Fruit fly (Drosophila melanogaster) whole organism, adult: ENCODE results near the gene CG15399.

Source experiments
- CG11617 ChIP-seq: fragments of 200-800 bp; sonication (Bioruptor generic); optimal IDR thresholded peaks from 2 replicates; lab custom pipeline; 2017; ENCODE audit warnings: mild to moderate bottlenecking, missing biosample characterization, missing genetic modification reagents, missing genetic modification characterization
- CG12768 ChIP-seq: fragments of 200-800 bp; sonication (Bioruptor generic); optimal IDR thresholded peaks from 2 replicates; lab custom pipeline; 2017; ENCODE audit warnings: missing biosample characterization, missing genetic modification characterization, mild to moderate bottlenecking, moderate library complexity, missing genetic modification reagents
- CG14711 ChIP-seq: fragments of 200-800 bp; sonication (Bioruptor generic); optimal IDR thresholded peaks from 2 replicates; lab custom pipeline; 2018; ENCODE audit warnings: missing biosample characterization, mild to moderate bottlenecking, missing genetic modification characterization, moderate library complexity
- CG1620 ChIP-seq: fragments of 200-800 bp; sonication (Bioruptor generic); optimal IDR thresholded peaks from 2 replicates; lab custom pipeline; 2016; ENCODE audit warnings: missing biosample characterization, missing genetic modification characterization
- CG33017 ChIP-seq: fragments of 200-800 bp; sonication (Bioruptor generic); optimal IDR thresholded peaks from 2 replicates; lab custom pipeline; 2018; ENCODE audit warnings: missing biosample characterization, mild to moderate bottlenecking, missing genetic modification characterization, moderate library complexity
- CG5204 ChIP-seq: fragments of 200-800 bp; sonication (Bioruptor generic); optimal IDR thresholded peaks from 2 replicates; lab custom pipeline; 2016; ENCODE audit warnings: missing biosample characterization, missing genetic modification characterization
- CG7045 ChIP-seq: fragments of 200-800 bp; sonication (Bioruptor generic); optimal IDR thresholded peaks from 2 replicates; lab custom pipeline; 2017; ENCODE audit warnings: missing biosample characterization, mild to moderate bottlenecking, missing genetic modification characterization
- CG7101 ChIP-seq: fragments of 200-800 bp; sonication (Bioruptor generic); optimal IDR thresholded peaks from 2 replicates; lab custom pipeline; 2018; ENCODE audit warnings: missing biosample characterization, mild to moderate bottlenecking, missing genetic modification characterization, moderate library complexity
- Clk ChIP-seq: fragments of 200-800 bp; sonication (Bioruptor generic); optimal IDR thresholded peaks from 2 replicates; lab custom pipeline; 2017; ENCODE audit warnings: missing biosample characterization, missing genetic modification characterization
- Crg-1 ChIP-seq: fragments of 200-800 bp; sonication (Bioruptor generic); optimal IDR thresholded peaks from 2 replicates; lab custom pipeline; 2016; ENCODE audit warnings: missing biosample characterization, missing genetic modification characterization
- Hr96 ChIP-seq: fragments of 200-800 bp; sonication (Bioruptor generic); optimal IDR thresholded peaks from 2 replicates; lab custom pipeline; 2016; ENCODE audit warnings: missing biosample characterization, missing genetic modification characterization
- Mnt ChIP-seq: fragments of 200-800 bp; sonication (Bioruptor generic); optimal IDR thresholded peaks from 2 replicates; lab custom pipeline; 2016; ENCODE audit warnings: missing biosample characterization, mild to moderate bottlenecking, missing genetic modification characterization
- bab1 ChIP-seq: fragments of 200-800 bp; sonication (Bioruptor generic); optimal IDR thresholded peaks from 3 replicates; lab custom pipeline; 2019; ENCODE audit warnings: missing biosample characterization, mild to moderate bottlenecking, missing genetic modification characterization, moderate library complexity
- cic ChIP-seq: fragments of 200-800 bp; sonication (Bioruptor generic); optimal IDR thresholded peaks from 2 replicates; lab custom pipeline; 2017; ENCODE audit warnings: missing biosample characterization, mild to moderate bottlenecking, missing genetic modification characterization, moderate library complexity
- cnc ChIP-seq, 2 experiments: fragments of >200 bp; optimal IDR thresholded peaks; 2 replicates each; lab custom pipeline; 2017
- kay ChIP-seq: fragments of 200-800 bp; sonication (Bioruptor generic); peaks from one replicate; lab custom pipeline; 2016; ENCODE audit warnings: missing biosample characterization, missing genetic modification characterization, borderline replicate concordance
- ovo ChIP-seq: fragments of 200-800 bp; sonication (Bioruptor generic); optimal IDR thresholded peaks from 2 replicates; lab custom pipeline; 2016; ENCODE audit warnings: missing biosample characterization, missing genetic modification characterization
- pad ChIP-seq: fragments of 200-800 bp; sonication (Bioruptor generic); optimal IDR thresholded peaks from 3 replicates; lab custom pipeline; 2017; ENCODE audit warnings: missing biosample characterization, missing genetic modification characterization, mild to moderate bottlenecking, moderate library complexity, missing genetic modification reagents
- tj ChIP-seq: fragments of 200-800 bp; sonication (Bioruptor generic); optimal IDR thresholded peaks from 3 replicates; lab custom pipeline; 2017; ENCODE audit warnings: missing biosample characterization, mild to moderate bottlenecking, missing genetic modification characterization, moderate library complexity
- toe ChIP-seq: fragments of 200-800 bp; sonication (Bioruptor generic); optimal IDR thresholded peaks from 2 replicates; lab custom pipeline; 2016; ENCODE audit warnings: missing biosample characterization, missing genetic modification characterization

CG15399 gene

DNA sequence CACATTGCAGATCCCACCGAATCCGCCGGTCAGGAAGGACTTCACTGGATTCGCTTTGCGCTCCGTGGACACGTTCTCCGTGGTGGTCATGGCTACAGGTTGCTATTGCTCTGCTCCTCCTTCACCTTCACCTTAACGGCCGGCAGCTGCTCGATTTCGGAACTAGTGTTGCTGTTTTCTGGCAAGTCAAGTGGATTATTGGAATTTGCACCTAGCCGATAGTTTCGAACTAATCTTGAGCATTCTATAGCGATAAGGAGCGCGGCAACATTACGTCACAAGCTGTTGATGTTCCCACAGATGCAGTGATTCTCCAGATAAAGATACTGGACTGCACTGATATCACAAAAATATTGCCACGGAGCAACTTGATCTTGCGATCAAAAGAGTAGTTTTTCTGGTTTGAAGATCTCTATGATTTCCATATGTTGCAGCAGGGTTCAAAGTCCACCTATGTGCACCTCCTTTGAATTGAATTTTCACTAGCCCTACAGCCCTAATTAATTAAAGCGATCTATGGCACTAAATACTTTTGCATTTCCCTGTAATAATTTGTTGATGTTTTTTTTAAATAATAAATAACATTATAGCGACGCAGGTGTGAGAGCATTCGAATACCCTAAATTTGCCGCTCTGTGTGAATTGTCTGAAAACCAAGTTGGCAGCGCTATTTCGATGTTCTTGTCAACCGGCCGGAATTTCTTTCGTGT is 1.9 kb downstream of the CG15399 start, which contains the start of the genes colt and HINT1:
Gene colt (minus strand): TSS at position 594 of the 710 bp plus-strand sequence.
Gene HINT1 (plus strand): TSS at position 660 of the 710 bp plus-strand sequence.
- no peak for TF ChIP-seq Crg-1
- TF ChIP-seq tj, result peak; percentile 61
- peak; percentile 50 for TF ChIP-seq Mnt
- TF ChIP-seq cnc (optimal IDR thresholded peaks at IDR 0.05; lab: Kevin White, UChicago), result no peak
- no peak for TF ChIP-seq kay (GFP tag; lab: Kevin White, UChicago)
- peak; percentile 56 for TF ChIP-seq CG7045 (GFP tag; lab: Kevin White, UChicago)
- no peak for TF ChIP-seq CG5204 (GFP tag; lab: Kevin White, UChicago)
- peak; percentile 52 for TF ChIP-seq CG14711 (tag; lab: Kevin White, UChicago)
- peak; percentile 40 for TF ChIP-seq CG7101 (tag; lab: Kevin White, UChicago)
- peak; percentile 27 for TF ChIP-seq CG33017 (tag; lab: Kevin White, UChicago)
- peak; percentile 56 for TF ChIP-seq Clk (GFP tag; lab: Kevin White, UChicago)
- peak; percentile 59 for TF ChIP-seq cic (GFP tag; lab: Kevin White, UChicago)
- TF ChIP-seq CG1620 (GFP tag; lab: Kevin White, UChicago), result peak; percentile 23
- peak; percentile 10 for TF ChIP-seq bab1 (GFP tag; lab: Kevin White, UChicago)
- peak; percentile 77 for TF ChIP-seq CG11617 (GFP tag; lab: Kevin White, UChicago)
- peak; percentile 92 for TF ChIP-seq CG12768
- TF ChIP-seq Hr96 (GFP tag; lab: Kevin White, UChicago), result peak; percentile 76
- peak; percentile 15 for TF ChIP-seq pad (GFP tag; lab: Kevin White, UChicago)
- TF ChIP-seq ovo (GFP tag; lab: Kevin White, UChicago), result peak; percentile 20
- peak; percentile 83 for TF ChIP-seq toe (GFP tag; lab: Kevin White, UChicago)

DNA sequence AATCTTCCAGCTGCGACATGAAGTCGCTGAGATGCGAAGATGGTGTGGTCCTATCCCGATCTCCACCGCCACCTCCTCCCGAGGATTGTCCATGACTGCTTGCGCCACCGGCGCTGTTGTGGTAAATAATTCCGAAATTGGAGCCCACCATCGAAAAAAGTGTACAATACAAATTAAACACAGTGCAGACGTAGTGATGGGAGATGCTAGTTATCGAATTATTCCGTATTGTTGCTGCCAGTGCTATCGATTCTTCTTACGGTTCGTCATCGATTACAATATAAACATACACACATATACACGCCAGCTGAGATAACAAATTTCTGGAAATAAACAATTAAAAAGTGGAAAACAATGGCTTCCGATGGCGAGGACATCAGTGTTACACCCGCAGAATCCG is 3.9 kb downstream of the CG15399 start, which contains the start of the genes Taf10b and Taf10:
Gene Taf10b (minus strand): TSS at position 219 of the 400 bp plus-strand sequence.
Gene Taf10 (plus strand): TSS at position 264 of the 400 bp plus-strand sequence.
- no peak for TF ChIP-seq toe (GFP tag; lab: Kevin White, UChicago)
- TF ChIP-seq CG7101 (tag; lab: Kevin White, UChicago), result no peak
- TF ChIP-seq tj, result no peak
- TF ChIP-seq Crg-1, result no peak
- TF ChIP-seq bab1 (GFP tag; lab: Kevin White, UChicago), result peak; percentile 65
- TF ChIP-seq cic (GFP tag; lab: Kevin White, UChicago), result peak; percentile 60
- TF ChIP-seq CG5204 (GFP tag; lab: Kevin White, UChicago), result no peak
- TF ChIP-seq CG14711 (tag; lab: Kevin White, UChicago), result no peak
- TF ChIP-seq CG33017 (tag; lab: Kevin White, UChicago), result no peak

DNA sequence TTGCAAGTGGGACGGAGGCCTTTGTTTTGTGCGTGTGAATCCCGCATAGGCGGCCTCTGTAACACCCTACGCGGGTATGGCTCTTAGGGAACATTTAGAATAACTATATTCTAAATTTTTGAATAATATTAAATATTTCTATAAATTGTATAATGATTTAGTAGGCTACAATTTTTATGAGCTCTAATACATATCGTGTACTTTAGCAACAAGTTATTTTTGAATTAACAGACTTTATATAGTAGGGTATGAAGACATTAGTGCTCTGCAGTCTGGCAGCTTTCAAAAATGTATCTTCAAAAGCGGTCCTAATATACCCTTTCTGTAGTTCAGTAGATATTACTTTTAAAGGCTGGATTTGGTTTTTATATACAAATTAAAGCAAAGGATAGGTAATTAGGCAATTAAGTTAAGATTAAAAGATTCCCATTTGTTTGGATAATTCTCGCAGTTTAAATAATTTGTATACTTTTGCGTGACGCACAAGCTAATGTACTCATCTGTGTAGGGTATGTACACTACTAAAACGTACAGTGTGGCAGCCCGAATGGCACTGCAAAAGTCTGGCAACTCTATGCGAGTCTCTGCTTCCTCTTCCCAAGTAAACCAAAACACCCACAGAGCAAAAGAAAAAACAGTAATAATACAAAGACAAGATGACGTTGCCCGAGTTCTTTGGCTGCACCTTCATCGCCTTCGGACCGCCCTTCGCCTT is 5.8 kb downstream of the CG15399 start, which contains the start of the genes Snx21 and aph-1:
Gene Snx21 (minus strand): TSS at position 7 of the 715 bp plus-strand sequence.
Gene aph-1 (plus strand): TSS at position 575 of the 715 bp plus-strand sequence.
- TF ChIP-seq CG11617 (GFP tag; lab: Kevin White, UChicago), result peak; percentile 90
- TF ChIP-seq CG7045 (GFP tag; lab: Kevin White, UChicago), result peak; percentile 95
- TF ChIP-seq Clk (GFP tag; lab: Kevin White, UChicago), result peak; percentile 77
- peak; percentile 87 for TF ChIP-seq Hr96 (GFP tag; lab: Kevin White, UChicago)
- TF ChIP-seq toe (GFP tag; lab: Kevin White, UChicago), result peak; percentile 92
- no peak for TF ChIP-seq kay (GFP tag; lab: Kevin White, UChicago)
- TF ChIP-seq CG33017 (tag; lab: Kevin White, UChicago), result peak; percentile 93
- peak; percentile 91 for TF ChIP-seq bab1 (GFP tag; lab: Kevin White, UChicago)
- TF ChIP-seq CG14711 (tag; lab: Kevin White, UChicago), result peak; percentile 88
- peak; percentile 78 for TF ChIP-seq tj
- peak; percentile 1 for TF ChIP-seq cic (GFP tag; lab: Kevin White, UChicago)
- TF ChIP-seq CG5204 (GFP tag; lab: Kevin White, UChicago), result no peak
- peak; percentile 91 for TF ChIP-seq CG7101 (tag; lab: Kevin White, UChicago)
- TF ChIP-seq CG1620 (GFP tag; lab: Kevin White, UChicago), result peak; percentile 84
- peak; percentile 91 for TF ChIP-seq CG12768
- TF ChIP-seq cnc (optimal IDR thresholded peaks at IDR 0.05; lab: Kevin White, UChicago), result no peak
- peak; percentile 76 for TF ChIP-seq pad (GFP tag; lab: Kevin White, UChicago)
- peak; percentile 76 for TF ChIP-seq Crg-1
- TF ChIP-seq Mnt, result peak; percentile 84
- peak; percentile 57 for TF ChIP-seq ovo (GFP tag; lab: Kevin White, UChicago)

DNA sequence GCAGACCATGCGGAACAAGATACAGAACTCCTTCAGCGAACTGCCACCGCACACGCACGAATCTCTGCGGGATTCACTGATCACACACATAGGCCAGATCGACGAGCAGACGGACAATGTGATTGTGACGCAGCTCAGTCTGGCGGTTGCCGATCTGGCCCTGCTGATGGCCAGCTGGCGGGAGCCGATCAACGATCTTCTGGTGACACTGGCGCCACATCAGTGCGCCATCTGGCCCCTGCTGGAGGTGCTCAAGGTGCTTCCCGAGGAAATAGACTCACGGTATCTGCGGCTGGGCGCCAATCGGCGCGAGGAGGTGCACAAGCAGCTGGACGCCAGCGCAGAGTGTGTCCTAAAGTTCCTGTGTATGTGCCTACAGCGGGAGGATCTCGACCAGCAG is 11.3 kb downstream of the CG15399 start:
- no peak for TF ChIP-seq pad (GFP tag; lab: Kevin White, UChicago)
- TF ChIP-seq Hr96 (GFP tag; lab: Kevin White, UChicago), result no peak
- TF ChIP-seq CG33017 (tag; lab: Kevin White, UChicago), result no peak
- TF ChIP-seq CG14711 (tag; lab: Kevin White, UChicago), result no peak
- TF ChIP-seq tj, result no peak
- no peak for TF ChIP-seq kay (GFP tag; lab: Kevin White, UChicago)
- TF ChIP-seq CG7101 (tag; lab: Kevin White, UChicago), result no peak
- TF ChIP-seq CG5204 (GFP tag; lab: Kevin White, UChicago), result no peak
- no peak for TF ChIP-seq cic (GFP tag; lab: Kevin White, UChicago)
- TF ChIP-seq bab1 (GFP tag; lab: Kevin White, UChicago), result no peak
- no peak for TF ChIP-seq CG1620 (GFP tag; lab: Kevin White, UChicago)
- TF ChIP-seq ovo (GFP tag; lab: Kevin White, UChicago), result no peak
